Fruit fly (Drosophila melanogaster) Kc167 (cell line): ENCODE results near the gene Myt1.

Experiments used
- Myc ChIP-seq: fragments of >200 bp; optimal IDR thresholded peaks from 2 replicates; lab custom pipeline; 2017; ENCODE audit warnings: missing external identifiers
- Sin3A ChIP-seq: fragments of >200 bp; optimal IDR thresholded peaks from 2 replicates; lab custom pipeline; 2018; ENCODE audit warnings: missing external identifiers
- h ChIP-seq: fragments of >200 bp; optimal IDR thresholded peaks from 3 replicates; lab custom pipeline; 2018; ENCODE audit warnings: missing external identifiers
- insv ChIP-seq: fragments of >200 bp; optimal IDR thresholded peaks from 3 replicates; lab custom pipeline; 2018; ENCODE audit warnings: missing external identifiers
- psq ChIP-seq: fragments of >200 bp; optimal IDR thresholded peaks from 2 replicates; lab custom pipeline; 2017; ENCODE audit warnings: missing external identifiers
- ttk ChIP-seq: sonication (Bioruptor generic); optimal IDR thresholded peaks from 2 replicates; lab custom pipeline; 2017; ENCODE audit warnings: missing external identifiers

DNA sequence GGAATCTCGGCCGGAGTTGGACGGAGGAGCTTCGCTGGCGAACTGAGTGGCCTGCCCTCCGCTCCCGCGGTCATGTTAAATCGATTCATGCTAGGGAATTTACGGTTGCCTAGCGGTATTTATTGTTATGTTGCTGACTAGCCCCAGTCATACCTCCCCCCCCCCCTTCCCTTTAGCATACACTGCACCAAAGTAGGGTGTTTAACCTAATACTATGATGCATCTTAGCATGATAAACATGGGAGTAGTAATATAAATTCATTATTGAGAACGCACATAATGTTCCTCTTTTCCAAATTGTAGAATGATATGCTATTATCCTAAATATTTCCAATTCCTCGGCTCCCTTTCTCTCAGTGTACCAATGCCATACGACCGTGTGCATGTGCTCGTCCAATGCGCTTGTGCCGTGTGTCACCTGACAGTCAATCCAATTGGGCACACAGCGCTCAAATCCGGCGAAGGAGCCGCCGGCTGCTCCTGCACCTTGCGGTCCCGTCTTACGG lies 17.2 kb upstream of the Myt1 start, which contains the start of gene Tektin-C:
- TF ChIP-seq psq (lab: Kevin White, UChicago) (no peak), Sin3A (lab: Kevin White, UChicago) (no peak), insv (no peak), h (lab: Kevin White, UChicago) (no peak), ttk (lab: Kevin White, UChicago) (no peak), Myc (no peak)
